Worm (Caenorhabditis elegans) whole organism, late embryonic: ENCODE results near the gene gpx-2.

Source experiments
- K09A11.1 ChIP-seq: sonication (generic microtip); optimal IDR thresholded peaks from 2 replicates; lab custom pipeline; 2017; ENCODE audit warnings: antibody characterized with exemption, mild to moderate bottlenecking, missing genetic modification characterization, missing compliant biosample characterization; ENCODE audit not compliant: insufficient read depth
- ama-1 ChIP-seq: fragments of 150-350 bp; optimal IDR thresholded peaks from 2 replicates; lab custom pipeline; 2014
- ceh-18 ChIP-seq: sonication (generic microtip); optimal IDR thresholded peaks from 2 replicates; lab custom pipeline; 2016; ENCODE audit warnings: missing genetic modification characterization, missing compliant biosample characterization
- dve-1 ChIP-seq: sonication (generic microtip); optimal IDR thresholded peaks from 2 replicates; lab custom pipeline; 2017; ENCODE audit warnings: antibody characterized with exemption, mild to moderate bottlenecking, missing genetic modification characterization, missing compliant biosample characterization
- elt-2 ChIP-seq: sonication (generic microtip); optimal IDR thresholded peaks from 2 replicates; lab custom pipeline; 2016; ENCODE audit warnings: missing genetic modification reagents, missing genetic modification characterization, missing compliant biosample characterization
- fkh-6 ChIP-seq: sonication (generic microtip); optimal IDR thresholded peaks from 2 replicates; lab custom pipeline; 2016; ENCODE audit warnings: missing genetic modification characterization, missing compliant biosample characterization
- lin-11 ChIP-seq: fragments of 200-800 bp; sonication (Bioruptor generic); optimal IDR thresholded peaks from 2 replicates; lab custom pipeline; 2018; ENCODE audit warnings: mild to moderate bottlenecking, missing genetic modification characterization, missing compliant biosample characterization
- pax-1 ChIP-seq: fragments of 150-350 bp; optimal IDR thresholded peaks from 2 replicates; lab custom pipeline; 2014; ENCODE audit warnings: missing biosample characterization, missing genetic modification characterization
- pqm-1 ChIP-seq: sonication (generic microtip); optimal IDR thresholded peaks from 2 replicates; lab custom pipeline; 2016; ENCODE audit warnings: missing genetic modification characterization, missing compliant biosample characterization
- sox-2 ChIP-seq: fragments of 200-800 bp; sonication (Bioruptor generic); IDR thresholded peaks from 2 replicates; pipeline ENCODE4 v1.3.6; 2022; ENCODE audit warnings: missing genetic modification reagents, missing genetic modification characterization, missing compliant biosample characterization
- tbx-2 ChIP-seq: sonication (generic microtip); optimal IDR thresholded peaks from 2 replicates; lab custom pipeline; 2016; ENCODE audit warnings: missing genetic modification characterization, missing compliant biosample characterization
- unc-3 ChIP-seq, 2 experiments: fragments of 200-800 bp in 1 of 2; sonication (Bioruptor generic) in 1 of 2; sonication (generic microtip) in 1 of 2; conservative IDR thresholded peaks in 1 of 2; optimal IDR thresholded peaks in 1 of 2; 2 replicates each; pipeline versions ENCODE4 v1.3.6 to Lab custom; 2016 to 2022; ENCODE audit warnings: missing compliant biosample characterization in 2 of 2, missing genetic modification characterization in 2 of 2, missing genetic modification reagents in 1 of 2
- unc-55 ChIP-seq: sonication (generic microtip); optimal IDR thresholded peaks from 2 replicates; lab custom pipeline; 2017; ENCODE audit warnings: missing biosample characterization, missing genetic modification reagents, missing genetic modification characterization
- unc-86 ChIP-seq: sonication (generic microtip); optimal IDR thresholded peaks from 2 replicates; lab custom pipeline; 2016; ENCODE audit warnings: missing genetic modification characterization, missing compliant biosample characterization

- no peak for TF ChIP-seq elt-2 (tag; lab: Kevin White, UChicago)
- TF ChIP-seq sox-2 (GFP tag; lab: Robert Waterston, UW), result no peak
- TF ChIP-seq K09A11.1 (tag; lab: Kevin White, UChicago), result no peak
- no peak for TF ChIP-seq unc-55 (GFP tag; lab: Kevin White, UChicago)
- TF ChIP-seq pax-1 (tag; lab: Kevin White, UChicago), result no peak
- TF ChIP-seq tbx-2 (tag; lab: Kevin White, UChicago), result no peak
- no peak for TF ChIP-seq lin-11 (tag; lab: Kevin White, UChicago)
- no peak for TF ChIP-seq pqm-1
- no peak for TF ChIP-seq dve-1 (tag; lab: Kevin White, UChicago)
- no peak for TF ChIP-seq unc-3 (GFP tag; conservative IDR thresholded peaks at IDR 0.05; lab: Robert Waterston, UW)
- no peak for TF ChIP-seq unc-3 (tag; optimal IDR thresholded peaks at IDR 0.05; lab: Kevin White, UChicago)
- TF ChIP-seq ceh-18 (tag; lab: Kevin White, UChicago), result no peak
- no peak for TF ChIP-seq fkh-6 (tag; lab: Kevin White, UChicago)
- TF ChIP-seq unc-86 (tag; lab: Kevin White, UChicago), result no peak
- TF ChIP-seq ama-1 (lab: Kevin White, UChicago), result no peak
These were observed 16.7 kb upstream of the gpx-2 start for ce11 chrII:14849897-14850296.
